Fruit fly (Drosophila melanogaster): ENCODE results near the gene Remo.

Remo gene

dm6 chrX:13287854-13288376, at the start of gene Remo:
Remo (plus strand) TSS chrX:13288051.
- TF ChIP-seq Sox14 (GFP tag; optimal IDR thresholded peaks at IDR 0.05) (no peak), CG6854 (GFP tag; optimal IDR thresholded peaks at IDR 0.05) (peak; percentile 26), CG15336 (GFP tag; IDR thresholded peaks at IDR 0.05) (peak; percentile 42), esn (GFP tag; optimal IDR thresholded peaks at IDR 0.05) (peak; percentile 17), Eip78C (GFP tag) (peak; percentile 32), svp (GFP tag) (peak; percentile 59)

- TF ChIP-seq Ets21C (GFP tag; optimal IDR thresholded peaks at IDR 0.05) (peak; percentile 17), salr (GFP tag; optimal IDR thresholded peaks at IDR 0.05) (peak in 1 of 2 experiments; percentile 36), Eip75B (GFP tag; optimal IDR thresholded peaks at IDR 0.05) (peak; percentile 50), spab (GFP tag; optimal IDR thresholded peaks at IDR 0.05) (peak; percentile 2), Hr38 (GFP tag; optimal IDR thresholded peaks at IDR 0.05) (no peak), net (GFP tag; optimal IDR thresholded peaks at IDR 0.05) (peak; percentile 64), CG8119 (GFP tag; IDR thresholded peaks at IDR 0.05) (peak; percentile 90), pdm3 (GFP tag; optimal IDR thresholded peaks at IDR 0.05) (peak; percentile 75), OdsH (GFP tag; optimal IDR thresholded peaks at IDR 0.05) (peak; percentile 72), fd59A (GFP tag; optimal IDR thresholded peaks at IDR 0.05) (no peak), CG10631 (GFP tag; optimal IDR thresholded peaks at IDR 0.05) (peak; percentile 57), CG9139 (GFP tag; optimal IDR thresholded peaks at IDR 0.05) (no peak), Met (GFP tag; optimal IDR thresholded peaks at IDR 0.05) (peak; percentile 63), CG11762 (GFP tag; optimal IDR thresholded peaks at IDR 0.05; ENCODE audit: insufficient read depth) (peak; percentile 60), Sox14 (GFP tag; optimal IDR thresholded peaks at IDR 0.05) (peak; percentile 59), eg (GFP tag; IDR thresholded peaks at IDR 0.05) (peak; percentile 94), Blimp-1 (GFP tag; optimal IDR thresholded peaks at IDR 0.05) (no peak), CG6276 (GFP tag; optimal IDR thresholded peaks at IDR 0.05) (peak; percentile 86), CG11294 (GFP tag; IDR thresholded peaks at IDR 0.05) (peak; percentile 80), CG15336 (GFP tag; IDR thresholded peaks at IDR 0.05) (peak; percentile 93), CG4318 (GFP tag; optimal IDR thresholded peaks at IDR 0.05) (peak; percentile 64), CG6854 (GFP tag; optimal IDR thresholded peaks at IDR 0.05) (no peak), CG32006 (GFP tag; optimal IDR thresholded peaks at IDR 0.05) (peak; percentile 89), CG1621 (tag; optimal IDR thresholded peaks at IDR 0.05) (no peak), CG3032 (tag; optimal IDR thresholded peaks at IDR 0.05) (peak; percentile 20), Sox15 (GFP tag; optimal IDR thresholded peaks at IDR 0.05) (no peak), acj6 (GFP tag; optimal IDR thresholded peaks at IDR 0.05) (peak; percentile 55), fkh (GFP tag; optimal IDR thresholded peaks at IDR 0.05) (no peak), CG16779 (tag; optimal IDR thresholded peaks at IDR 0.05) (peak; percentile 49), CG6792 (GFP tag; optimal IDR thresholded peaks at IDR 0.05) (peak; percentile 19), Hr39 (GFP tag; optimal IDR thresholded peaks at IDR 0.05) (peak; percentile 63), lz (GFP tag; optimal IDR thresholded peaks at IDR 0.05) (peak; percentile 45), dac (GFP tag; optimal IDR thresholded peaks at IDR 0.05) (peak; percentile 55), Eip93F (GFP tag; optimal IDR thresholded peaks at IDR 0.05) (no peak), CG11902 (GFP tag; optimal IDR thresholded peaks at IDR 0.05) (no peak), achi (GFP tag; optimal IDR thresholded peaks at IDR 0.05) (peak; percentile 67), dsx (GFP tag; optimal IDR thresholded peaks at IDR 0.05; ENCODE audit: poor library complexity, severe bottlenecking) (peak; percentile 11), CG3919 (GFP tag; optimal IDR thresholded peaks at IDR 0.05) (peak; percentile 57), CG7368 (GFP tag; optimal IDR thresholded peaks at IDR 0.05) (peak; percentile 44), CG10669 (GFP tag; optimal IDR thresholded peaks at IDR 0.05) (peak; percentile 27), Hr4 (GFP tag; optimal IDR thresholded peaks at IDR 0.05) (peak; percentile 89), CG8319 (GFP tag; optimal IDR thresholded peaks at IDR 0.05) (peak; percentile 13), Eip78C (GFP tag) (peak; percentile 84), esn (GFP tag; optimal IDR thresholded peaks at IDR 0.05) (peak; percentile 61), Sox102F (GFP tag; optimal IDR thresholded peaks at IDR 0.05) (peak; percentile 43), ss (GFP tag; optimal IDR thresholded peaks at IDR 0.05) (no peak), svp (GFP tag) (no peak)
Observed at dm6 chrX:13238294-13238917, 49.4 kb upstream of the Remo start.
